Fruit fly (Drosophila melanogaster) whole organism, embryonic: ENCODE data around the gene Ugt49B2.

Experiments used
- Ada2b ChIP-seq: fragments of 200-800 bp; sonication (Bioruptor generic); IDR thresholded peaks from 2 replicates; pipeline ENCODE4 v1.3.6; 2022; ENCODE audit warnings: missing biosample characterization, missing genetic modification characterization
- Atf3 ChIP-seq: fragments of 200-800 bp; sonication (Bioruptor generic); optimal IDR thresholded peaks from 3 replicates; lab custom pipeline; 2016; ENCODE audit warnings: missing biosample characterization, missing genetic modification characterization
- Awh ChIP-seq: fragments of 200-800 bp; sonication (Bioruptor generic); IDR thresholded peaks from 2 replicates; pipeline ENCODE4, ENCODE4 v1.3.6; 2022; ENCODE audit warnings: missing biosample characterization, missing genetic modification characterization
- Bteb2 ChIP-seq: fragments of 200-800 bp; sonication (Bioruptor generic); optimal IDR thresholded peaks from 2 replicates; lab custom pipeline; 2016; ENCODE audit warnings: missing biosample characterization, missing genetic modification characterization
- CG10321 ChIP-seq: fragments of 200-800 bp; sonication (Bioruptor generic); IDR thresholded peaks from 2 replicates; pipeline ENCODE4 v1.3.6; 2022; ENCODE audit warnings: missing biosample characterization, missing genetic modification characterization
- CG11093 ChIP-seq: fragments of 200-800 bp; sonication (Bioruptor generic); IDR thresholded peaks from 3 replicates; pipeline ENCODE4 v1.3.6; 2022; ENCODE audit warnings: missing biosample characterization, missing genetic modification characterization
- CG11456 ChIP-seq: fragments of 200-800 bp; sonication (Bioruptor generic); IDR thresholded peaks from 3 replicates; pipeline ENCODE4 v1.3.6; 2022; ENCODE audit warnings: missing biosample characterization, missing genetic modification characterization
- CG11696 ChIP-seq: fragments of 200-800 bp; sonication (Bioruptor generic); IDR thresholded peaks from 2 replicates; pipeline ENCODE4 v1.3.6; 2022; ENCODE audit warnings: missing biosample characterization, missing genetic modification characterization
- CG12659 ChIP-seq: fragments of 200-800 bp; sonication (Bioruptor generic); optimal IDR thresholded peaks from 3 replicates; lab custom pipeline; 2017; ENCODE audit warnings: mild to moderate bottlenecking, missing biosample characterization, missing genetic modification reagents, missing genetic modification characterization
- CG12744 ChIP-seq: fragments of 200-800 bp; sonication (Bioruptor generic); optimal IDR thresholded peaks from 2 replicates; lab custom pipeline; 2016; ENCODE audit warnings: missing biosample characterization, missing genetic modification characterization
- CG14050 ChIP-seq: fragments of 200-800 bp; sonication (Bioruptor generic); IDR thresholded peaks from 3 replicates; pipeline ENCODE4 v1.3.6; 2022; ENCODE audit warnings: missing biosample characterization, missing genetic modification characterization
- CG15601 ChIP-seq: fragments of 200-800 bp; sonication (Bioruptor generic); optimal IDR thresholded peaks from 3 replicates; lab custom pipeline; 2019; ENCODE audit warnings: missing biosample characterization, mild to moderate bottlenecking, missing genetic modification characterization, moderate library complexity
- CG17361 ChIP-seq: fragments of 200-800 bp; sonication (Bioruptor generic); IDR thresholded peaks from 3 replicates; pipeline ENCODE4 v1.3.6; 2022; ENCODE audit warnings: missing biosample characterization, missing genetic modification characterization
- CG17829 ChIP-seq: fragments of 200-800 bp; optimal IDR thresholded peaks from 2 replicates; lab custom pipeline; 2019; ENCODE audit warnings: missing biosample characterization, mild to moderate bottlenecking, missing genetic modification characterization, moderate library complexity
- CG30403 ChIP-seq: fragments of 200-800 bp; sonication (Bioruptor generic); optimal IDR thresholded peaks from 3 replicates; lab custom pipeline; 2016; ENCODE audit warnings: missing biosample characterization, missing genetic modification characterization
- CG33213 ChIP-seq: fragments of 200-800 bp; sonication (Bioruptor generic); optimal IDR thresholded peaks from 3 replicates; lab custom pipeline; 2016; ENCODE audit warnings: missing biosample characterization, missing genetic modification characterization
- CG34422 ChIP-seq: fragments of 200-800 bp; sonication (Bioruptor generic); IDR thresholded peaks from 3 replicates; pipeline ENCODE4 v1.3.6; 2022; ENCODE audit warnings: missing biosample characterization, missing genetic modification characterization
- CG3838 ChIP-seq: fragments of 200-800 bp; sonication (Bioruptor generic); optimal IDR thresholded peaks from 3 replicates; lab custom pipeline; 2016; ENCODE audit warnings: missing biosample characterization, missing genetic modification characterization
- CG3847 ChIP-seq: fragments of 200-800 bp; sonication (Bioruptor generic); IDR thresholded peaks from 2 replicates; pipeline ENCODE4 v1.3.6; 2022; ENCODE audit warnings: missing biosample characterization, missing genetic modification characterization
- CG4707 ChIP-seq: fragments of 200-800 bp; sonication (Bioruptor generic); optimal IDR thresholded peaks from 2 replicates; lab custom pipeline; 2018; ENCODE audit warnings: missing biosample characterization, mild to moderate bottlenecking, missing genetic modification characterization, moderate library complexity
- CG5953 ChIP-seq: fragments of 200-800 bp; sonication (Bioruptor generic); IDR thresholded peaks from 2 replicates; pipeline ENCODE4 v1.3.6; 2022; ENCODE audit warnings: missing biosample characterization, missing genetic modification characterization
- CG6791 ChIP-seq: fragments of 200-800 bp; sonication (Bioruptor generic); IDR thresholded peaks from 3 replicates; pipeline ENCODE4 v1.3.6; 2022; ENCODE audit warnings: missing biosample characterization, missing genetic modification characterization; ENCODE audit not compliant: partially characterized antibody
- CG7963 ChIP-seq: fragments of 200-800 bp; sonication (Bioruptor generic); IDR thresholded peaks from 3 replicates; pipeline ENCODE4 v1.3.6; 2022; ENCODE audit warnings: missing biosample characterization, missing genetic modification characterization; ENCODE audit not compliant: partially characterized antibody
- CG8478 ChIP-seq: fragments of >200 bp; optimal IDR thresholded peaks from 2 replicates; lab custom pipeline; 2018
- CG9727 ChIP-seq: fragments of 200-800 bp; sonication (Bioruptor generic); optimal IDR thresholded peaks from 3 replicates; lab custom pipeline; 2017; ENCODE audit warnings: missing biosample characterization, mild to moderate bottlenecking, missing genetic modification characterization
- Doc2 ChIP-seq: fragments of 200-800 bp; sonication (Bioruptor generic); IDR thresholded peaks from 2 replicates; pipeline ENCODE4 v1.3.6; 2022; ENCODE audit warnings: missing biosample characterization, missing genetic modification characterization
- Fer2 ChIP-seq: fragments of 200-800 bp; sonication (Bioruptor generic); optimal IDR thresholded peaks from 2 replicates; lab custom pipeline; 2018; ENCODE audit warnings: missing biosample characterization, mild to moderate bottlenecking, missing genetic modification characterization, moderate library complexity
- HLH4C ChIP-seq: fragments of 200-800 bp; sonication (Bioruptor generic); IDR thresholded peaks from 3 replicates; pipeline ENCODE4 v1.3.6; 2022; ENCODE audit warnings: missing biosample characterization, missing genetic modification characterization; ENCODE audit not compliant: partially characterized antibody
- Hmx ChIP-seq: fragments of 200-800 bp; sonication (Bioruptor generic); optimal IDR thresholded peaks from 2 replicates; lab custom pipeline; 2016; ENCODE audit warnings: missing biosample characterization, missing genetic modification characterization
- Hr51 ChIP-seq, 2 experiments: fragments of 200-800 bp; sonication (Bioruptor generic); optimal IDR thresholded peaks; 2 replicates in 1 of 2; 3 replicates in 1 of 2; lab custom pipeline; 2016 to 2018; ENCODE audit warnings: missing biosample characterization in 2 of 2, missing genetic modification characterization in 2 of 2, mild to moderate bottlenecking in 1 of 2, moderate library complexity in 1 of 2
- Hr78 ChIP-seq, 2 experiments: fragments of 200-800 bp in 1 of 2; fragments of >200 bp in 1 of 2; sonication (Bioruptor generic) in 1 of 2; optimal IDR thresholded peaks; 2 replicates each; lab custom pipeline; 2017 to 2019; ENCODE audit warnings: missing biosample characterization in 2 of 2, missing genetic modification characterization in 2 of 2, mild to moderate bottlenecking in 1 of 2, moderate library complexity in 1 of 2
- Mad ChIP-seq: fragments of 200-800 bp; sonication (Bioruptor generic); optimal IDR thresholded peaks from 2 replicates; lab custom pipeline; 2016; ENCODE audit warnings: missing biosample characterization, missing genetic modification characterization
- Max ChIP-seq: fragments of 200-800 bp; sonication (Bioruptor generic); optimal IDR thresholded peaks from 2 replicates; lab custom pipeline; 2016; ENCODE audit warnings: missing biosample characterization, mild to moderate bottlenecking, missing genetic modification characterization
- Mes4 ChIP-seq: fragments of 200-800 bp; sonication (Bioruptor generic); optimal IDR thresholded peaks from 2 replicates; lab custom pipeline; 2016; ENCODE audit warnings: missing biosample characterization, missing genetic modification characterization
- NC2α ChIP-seq: fragments of 200-800 bp; sonication (Bioruptor generic); optimal IDR thresholded peaks from 2 replicates; lab custom pipeline; 2016; ENCODE audit warnings: missing biosample characterization, missing genetic modification characterization
- Sry-δ ChIP-seq: fragments of 200-800 bp; sonication (Bioruptor generic); optimal IDR thresholded peaks from 2 replicates; lab custom pipeline; 2016; ENCODE audit warnings: missing biosample characterization, missing genetic modification characterization
- bcd ChIP-seq: fragments of 200-800 bp; sonication (Bioruptor generic); optimal IDR thresholded peaks from 2 replicates; lab custom pipeline; 2017; ENCODE audit warnings: missing biosample characterization, mild to moderate bottlenecking, missing genetic modification characterization
- chif ChIP-seq, 2 experiments: fragments of 200-800 bp; sonication (Bioruptor generic); optimal IDR thresholded peaks; 3 replicates each; lab custom pipeline; 2016; ENCODE audit warnings: missing biosample characterization in 2 of 2, missing genetic modification characterization in 2 of 2
- crol ChIP-seq: fragments of 200-800 bp; sonication (Bioruptor generic); IDR thresholded peaks from 2 replicates; pipeline ENCODE4 v1.3.6; 2022; ENCODE audit warnings: missing biosample characterization, missing genetic modification characterization
- ems ChIP-seq: fragments of 200-800 bp; sonication (Bioruptor generic); optimal IDR thresholded peaks from 3 replicates; lab custom pipeline; 2016; ENCODE audit warnings: missing biosample characterization, missing genetic modification characterization
- fd96Cb ChIP-seq: fragments of 200-800 bp; sonication (Bioruptor generic); optimal IDR thresholded peaks from 2 replicates; lab custom pipeline; 2018; ENCODE audit warnings: missing biosample characterization, mild to moderate bottlenecking, missing genetic modification characterization, moderate library complexity
- gem ChIP-seq: fragments of 200-800 bp; sonication (Bioruptor generic); optimal IDR thresholded peaks from 2 replicates; lab custom pipeline; 2019; ENCODE audit warnings: missing biosample characterization, mild to moderate bottlenecking, missing genetic modification characterization, moderate library complexity
- h ChIP-seq: fragments of >200 bp; optimal IDR thresholded peaks from 2 replicates; lab custom pipeline; 2017
- ken ChIP-seq: fragments of 200-800 bp; sonication (Bioruptor generic); IDR thresholded peaks from 3 replicates; pipeline ENCODE4 v1.3.6; 2022; ENCODE audit warnings: missing biosample characterization, missing genetic modification characterization
- klu ChIP-seq: fragments of 200-800 bp; sonication (Bioruptor generic); IDR thresholded peaks from 2 replicates; pipeline ENCODE4 v1.3.6; 2022; ENCODE audit warnings: missing biosample characterization, missing genetic modification characterization
- sc ChIP-seq, 3 experiments: fragments of >200 bp in 2 of 3; fragments of 200-800 bp in 1 of 3; sonication (Bioruptor generic) in 1 of 3; optimal IDR thresholded peaks; 2 replicates in 2 of 3; 3 replicates in 1 of 3; lab custom pipeline; 2017; ENCODE audit warnings: mild to moderate bottlenecking in 1 of 3, missing biosample characterization in 1 of 3, missing genetic modification characterization in 1 of 3, missing genetic modification reagents in 1 of 3
- tna ChIP-seq: fragments of 200-800 bp; sonication (Bioruptor generic); IDR thresholded peaks from 2 replicates; pipeline ENCODE4 v1.3.6; 2022; ENCODE audit warnings: missing biosample characterization, missing genetic modification characterization; ENCODE audit not compliant: partially characterized antibody
- toy ChIP-seq: fragments of 200-800 bp; sonication (Bioruptor generic); IDR thresholded peaks from 2 replicates; pipeline ENCODE4 v1.3.6; 2022; ENCODE audit warnings: missing biosample characterization, missing genetic modification characterization
- trh ChIP-seq: fragments of 200-800 bp; sonication (Bioruptor generic); optimal IDR thresholded peaks from 2 replicates; lab custom pipeline; 2016; ENCODE audit warnings: missing biosample characterization, missing genetic modification characterization
- usp ChIP-seq: fragments of >200 bp; optimal IDR thresholded peaks from 2 replicates; lab custom pipeline; 2017; ENCODE audit warnings: missing biosample characterization, missing genetic modification characterization
- zfh1 ChIP-seq: fragments of 200-800 bp; sonication (Bioruptor generic); IDR thresholded peaks from 3 replicates; pipeline ENCODE4 v1.3.6; 2022; ENCODE audit warnings: missing biosample characterization, missing genetic modification characterization

Gene Ugt49B2

dm6 chr3R:21378595-21378994 is 20.9 kb downstream of the Ugt49B2 start, which contains the start of gene tin (continued):
- TF ChIP-seq tna (peak; percentile 52; the same call in 1 of the 2 replicates), CG6791 (GFP tag; lab: Robert Waterston, UW) (peak; percentile 58; the same call in 1 of the 3 replicates), zfh1 (peak; percentile 98), NC2α (GFP tag; lab: Kevin White, UChicago) (no peak), CG3838 (no peak), toy (GFP tag; lab: Robert Waterston, UW) (peak; percentile 86), CG11456 (GFP tag; lab: Robert Waterston, UW) (peak; percentile 91), HLH4C (GFP tag; lab: Robert Waterston, UW) (peak; percentile 47; the same call in 1 of the 3 replicates), gem (tag; lab: Kevin White, UChicago) (peak; percentile 96), CG17361 (GFP tag; lab: Robert Waterston, UW) (peak; percentile 91), bcd (GFP tag; lab: Kevin White, UChicago) (peak; percentile 88), CG7963 (GFP tag; lab: Robert Waterston, UW) (0 out of 3 replicates have a peak, but pooled peaks have one; percentile 8), CG9727 (GFP tag; lab: Kevin White, UChicago) (peak; percentile 95), CG11093 (GFP tag; lab: Robert Waterston, UW) (peak; percentile 87), Fer2 (tag; lab: Kevin White, UChicago) (peak; percentile 73), CG12744 (peak; percentile 5), Hr78 (GFP tag; optimal IDR thresholded peaks at IDR 0.05; lab: Kevin White, UChicago) (peak in 1 of 2 experiments; percentile 72), CG3847 (GFP tag; lab: Robert Waterston, UW) (peak; percentile 93), usp (GFP tag; lab: Kevin White, UChicago) (no peak), ems (peak; percentile 56), Mes4 (GFP tag; lab: Kevin White, UChicago) (no peak), crol (GFP tag; lab: Robert Waterston, UW) (peak; percentile 55), h (lab: Kevin White, UChicago) (no peak), CG17829 (tag; lab: Kevin White, UChicago) (peak; percentile 97), CG12659 (peak; percentile 93), CG5953 (GFP tag; lab: Robert Waterston, UW) (peak; percentile 91), fd96Cb (tag; lab: Kevin White, UChicago) (peak; percentile 88), CG8478 (lab: Kevin White, UChicago) (no peak), chif (GFP tag; optimal IDR thresholded peaks at IDR 0.05; lab: Kevin White, UChicago) (peak; percentile 30 to 67), Hmx (no peak), klu (peak; percentile 80), Awh (GFP tag; lab: Robert Waterston, UW) (peak; percentile 97), CG15601 (tag; lab: Kevin White, UChicago) (peak; percentile 93), ken (peak; percentile 94), CG30403 (peak; percentile 91), Hr51 (GFP tag; optimal IDR thresholded peaks at IDR 0.05; lab: Kevin White, UChicago) (peak; percentile 58 to 91), Mad (GFP tag; lab: Kevin White, UChicago) (peak; percentile 68), sc (optimal IDR thresholded peaks at IDR 0.05; lab: Kevin White, UChicago) (no peak), sc (GFP tag; optimal IDR thresholded peaks at IDR 0.05; lab: Kevin White, UChicago) (peak; percentile 79), CG14050 (GFP tag; lab: Robert Waterston, UW) (peak; percentile 95), CG10321 (peak; percentile 84), Atf3 (GFP tag; lab: Kevin White, UChicago) (no peak), Sry-δ (GFP tag; lab: Kevin White, UChicago) (peak; percentile 61), CG33213 (GFP tag; lab: Kevin White, UChicago) (peak; percentile 59), Bteb2 (peak; percentile 24), Ada2b (GFP tag; lab: Robert Waterston, UW) (peak; percentile 92), trh (GFP tag; lab: Kevin White, UChicago) (peak; percentile 55), CG4707 (GFP tag; lab: Kevin White, UChicago) (peak; percentile 83), Max (GFP tag; lab: Kevin White, UChicago) (peak; percentile 78), Doc2 (GFP tag; lab: Robert Waterston, UW) (no peak), CG11696 (peak; percentile 84), CG34422 (peak; percentile 98)
